Fruit fly (Drosophila melanogaster) whole organism, pupa: ENCODE data around the gene LIMK1.

Experiments
- CG14655 ChIP-seq: fragments of 200-800 bp; sonication (Bioruptor generic); optimal IDR thresholded peaks from 3 replicates; lab custom pipeline; 2017; ENCODE audit warnings: mild to moderate bottlenecking, missing biosample characterization, missing genetic modification reagents, missing genetic modification characterization
- CG17806 ChIP-seq: fragments of 200-800 bp; sonication (Bioruptor generic); optimal IDR thresholded peaks from 2 replicates; lab custom pipeline; 2018; ENCODE audit warnings: missing biosample characterization, mild to moderate bottlenecking, missing genetic modification characterization, moderate library complexity
- CG34367 ChIP-seq: fragments of 200-800 bp; sonication (Bioruptor generic); optimal IDR thresholded peaks from 2 replicates; lab custom pipeline; 2018; ENCODE audit warnings: missing biosample characterization, mild to moderate bottlenecking, missing genetic modification characterization
- CG8159 ChIP-seq: fragments of 200-800 bp; sonication (Bioruptor generic); optimal IDR thresholded peaks from 3 replicates; lab custom pipeline; 2018; ENCODE audit warnings: missing biosample characterization, mild to moderate bottlenecking, missing genetic modification characterization, moderate library complexity
- CG9948 ChIP-seq: fragments of 200-800 bp; sonication (Bioruptor generic); optimal IDR thresholded peaks from 2 replicates; lab custom pipeline; 2018; ENCODE audit warnings: missing biosample characterization, mild to moderate bottlenecking, missing genetic modification characterization, moderate library complexity
- D1 ChIP-seq: fragments of 200-800 bp; sonication (Bioruptor generic); optimal IDR thresholded peaks from 2 replicates; lab custom pipeline; 2018; ENCODE audit warnings: missing biosample characterization, mild to moderate bottlenecking, missing genetic modification characterization, moderate library complexity
- Pif1A ChIP-seq: fragments of 200-800 bp; sonication (Bioruptor generic); optimal IDR thresholded peaks from 3 replicates; lab custom pipeline; 2016; ENCODE audit warnings: missing biosample characterization, missing genetic modification characterization
- Pif1B ChIP-seq: fragments of 200-800 bp; sonication (Bioruptor generic); optimal IDR thresholded peaks from 3 replicates; lab custom pipeline; 2016; ENCODE audit warnings: missing biosample characterization, missing genetic modification characterization
- Snoo ChIP-seq: fragments of 200-800 bp; sonication (Bioruptor generic); optimal IDR thresholded peaks from 3 replicates; lab custom pipeline; 2017; ENCODE audit warnings: missing biosample characterization, mild to moderate bottlenecking, missing genetic modification characterization, inconsistent platforms
- fd96Ca ChIP-seq: fragments of 200-800 bp; sonication (Bioruptor generic); IDR thresholded peaks from 3 replicates; pipeline ENCODE4 v1.3.6; 2022; ENCODE audit warnings: missing biosample characterization, missing genetic modification characterization
- gl ChIP-seq: fragments of 200-800 bp; sonication (Bioruptor generic); optimal IDR thresholded peaks from 2 replicates; lab custom pipeline; 2018; ENCODE audit warnings: missing biosample characterization, mild to moderate bottlenecking, missing genetic modification characterization
- rn ChIP-seq: fragments of 200-800 bp; sonication (Bioruptor generic); IDR thresholded peaks from 2 replicates; pipeline ENCODE4 v1.3.6; 2022; ENCODE audit warnings: missing biosample characterization, missing genetic modification characterization

The LIMK1 gene

DNA sequence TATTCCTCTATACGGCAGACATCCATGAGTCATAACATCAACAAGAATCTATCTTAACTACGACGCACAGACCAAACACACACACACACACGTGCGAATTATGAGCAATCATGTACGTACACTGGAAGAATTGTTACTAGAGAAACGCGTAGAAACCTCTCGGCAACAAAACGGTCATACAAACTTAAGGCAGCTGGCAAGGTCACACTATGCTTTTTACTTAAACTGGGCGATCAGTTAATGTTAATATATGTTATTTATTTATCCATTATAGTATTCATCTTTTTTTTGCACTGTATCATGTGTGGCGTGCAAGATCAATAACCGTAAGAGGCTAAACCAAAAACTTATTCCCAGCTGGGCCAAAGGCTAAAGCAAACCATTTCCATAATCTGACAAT is 52.8 kb downstream of the LIMK1 start:
- TF ChIP-seq CG17806 (tag; lab: Kevin White, UChicago) = no peak
- TF ChIP-seq D1 (tag; lab: Kevin White, UChicago) = no peak
- no peak for TF ChIP-seq CG14655 (GFP tag; lab: Kevin White, UChicago)
- no peak for TF ChIP-seq rn (GFP tag; lab: Robert Waterston, UW)
- TF ChIP-seq gl = no peak
- no peak for TF ChIP-seq CG34367
- TF ChIP-seq Pif1A (GFP tag; lab: Kevin White, UChicago) = no peak
- TF ChIP-seq fd96Ca (GFP tag; lab: Robert Waterston, UW) = no peak
- no peak for TF ChIP-seq Pif1B (GFP tag; lab: Kevin White, UChicago)
- no peak for TF ChIP-seq Snoo
- TF ChIP-seq CG8159 (tag; lab: Kevin White, UChicago) = no peak
- TF ChIP-seq CG9948 (tag; lab: Kevin White, UChicago) = no peak
- TF ChIP-seq, all 21 proteins: peak for 0
